Fruit fly (Drosophila melanogaster) whole organism, embryonic: ENCODE data around the gene CG43438.

Source experiments
- Aef1 ChIP-seq: fragments of 200-800 bp; sonication (Bioruptor generic); IDR thresholded peaks from 3 replicates; pipeline ENCODE4 v1.3.6; 2022; ENCODE audit warnings: missing biosample characterization, missing genetic modification characterization
- Atf-2 ChIP-seq: fragments of 200-800 bp; sonication (Bioruptor generic); optimal IDR thresholded peaks from 2 replicates; lab custom pipeline; 2016; ENCODE audit warnings: missing biosample characterization, missing genetic modification characterization
- Atf3 ChIP-seq: fragments of 200-800 bp; sonication (Bioruptor generic); optimal IDR thresholded peaks from 3 replicates; lab custom pipeline; 2016; ENCODE audit warnings: missing biosample characterization, missing genetic modification characterization
- Bteb2 ChIP-seq: fragments of 200-800 bp; sonication (Bioruptor generic); optimal IDR thresholded peaks from 2 replicates; lab custom pipeline; 2016; ENCODE audit warnings: missing biosample characterization, missing genetic modification characterization
- CG10147 ChIP-seq: fragments of 200-800 bp; sonication (Bioruptor generic); optimal IDR thresholded peaks from 2 replicates; lab custom pipeline; 2019; ENCODE audit warnings: missing biosample characterization, mild to moderate bottlenecking, missing genetic modification characterization, moderate library complexity
- CG12391 ChIP-seq: fragments of 200-800 bp; sonication (Bioruptor generic); optimal IDR thresholded peaks from 3 replicates; lab custom pipeline; 2018; ENCODE audit warnings: missing biosample characterization, mild to moderate bottlenecking, missing genetic modification characterization, moderate library complexity
- CG14667 ChIP-seq: fragments of 200-800 bp; sonication (Bioruptor generic); IDR thresholded peaks from 2 replicates; pipeline ENCODE4 v1.3.6; 2022; ENCODE audit warnings: missing biosample characterization, missing genetic modification characterization
- CG14710 ChIP-seq: fragments of 200-800 bp; sonication (Bioruptor generic); optimal IDR thresholded peaks from 3 replicates; lab custom pipeline; 2019; ENCODE audit warnings: missing biosample characterization, mild to moderate bottlenecking, missing genetic modification characterization, moderate library complexity
- CG16813 ChIP-seq: fragments of 200-800 bp; sonication (Bioruptor generic); IDR thresholded peaks from 3 replicates; pipeline ENCODE4 v1.3.6; 2022; ENCODE audit warnings: missing biosample characterization, missing genetic modification characterization; ENCODE audit not compliant: partially characterized antibody
- CG17802 ChIP-seq: fragments of 200-800 bp; sonication (Bioruptor generic); optimal IDR thresholded peaks from 2 replicates; lab custom pipeline; 2018; ENCODE audit warnings: missing biosample characterization, mild to moderate bottlenecking, missing genetic modification characterization, moderate library complexity
- CG1832 ChIP-seq: fragments of 200-800 bp; sonication (Bioruptor generic); optimal IDR thresholded peaks from 2 replicates; lab custom pipeline; 2017; ENCODE audit warnings: missing biosample characterization, mild to moderate bottlenecking, missing genetic modification characterization, inconsistent platforms
- CG2120 ChIP-seq: fragments of 200-800 bp; sonication (Bioruptor generic); optimal IDR thresholded peaks from 3 replicates; lab custom pipeline; 2016; ENCODE audit warnings: missing biosample characterization, missing genetic modification characterization
- CG2875 ChIP-seq: fragments of 200-800 bp; sonication (Bioruptor generic); optimal IDR thresholded peaks from 2 replicates; lab custom pipeline; 2017; ENCODE audit warnings: missing biosample characterization, mild to moderate bottlenecking, missing genetic modification characterization, missing genetic modification reagents
- CG31441 ChIP-seq: fragments of 200-800 bp; sonication (Bioruptor generic); IDR thresholded peaks from 2 replicates; pipeline ENCODE4 v1.3.6; 2022; ENCODE audit warnings: missing biosample characterization, missing genetic modification characterization
- CG3995 ChIP-seq: fragments of 200-800 bp; sonication (Bioruptor generic); optimal IDR thresholded peaks from 3 replicates; lab custom pipeline; 2016; ENCODE audit warnings: missing biosample characterization, missing genetic modification characterization
- CG6254 ChIP-seq: fragments of 200-800 bp; sonication (Bioruptor generic); optimal IDR thresholded peaks from 3 replicates; lab custom pipeline; 2017; ENCODE audit warnings: mild to moderate bottlenecking, missing biosample characterization, missing genetic modification reagents, missing genetic modification characterization
- CG6683 ChIP-seq: fragments of 200-800 bp; sonication (Bioruptor generic); optimal IDR thresholded peaks from 2 replicates; lab custom pipeline; 2017; ENCODE audit warnings: missing biosample characterization, mild to moderate bottlenecking, missing genetic modification characterization, missing genetic modification reagents
- CG9609 ChIP-seq: fragments of 200-800 bp; sonication (Bioruptor generic); optimal IDR thresholded peaks from 3 replicates; lab custom pipeline; 2016; ENCODE audit warnings: missing biosample characterization, missing genetic modification characterization
- Camta ChIP-seq: fragments of 200-800 bp; sonication (Bioruptor generic); optimal IDR thresholded peaks from 2 replicates; lab custom pipeline; 2016; ENCODE audit warnings: missing biosample characterization, missing genetic modification characterization
- Drgx ChIP-seq: fragments of 200-800 bp; sonication (Bioruptor generic); IDR thresholded peaks from 2 replicates; pipeline ENCODE4 v1.3.6; 2022; ENCODE audit warnings: missing biosample characterization, missing genetic modification characterization
- GATAe ChIP-seq: fragments of 200-800 bp; sonication (Bioruptor generic); conservative IDR thresholded peaks from 2 replicates; pipeline ENCODE4 v1.3.6; 2022; ENCODE audit warnings: missing biosample characterization, missing genetic modification characterization
- Gug ChIP-seq: fragments of 200-800 bp; sonication (Bioruptor generic); IDR thresholded peaks from 4 replicates; pipeline ENCODE4 v1.3.6; 2022; ENCODE audit warnings: missing biosample characterization, missing genetic modification characterization
- HLH4C ChIP-seq: fragments of 200-800 bp; sonication (Bioruptor generic); IDR thresholded peaks from 3 replicates; pipeline ENCODE4 v1.3.6; 2022; ENCODE audit warnings: missing biosample characterization, missing genetic modification characterization; ENCODE audit not compliant: partially characterized antibody
- Hr3 ChIP-seq: fragments of 200-800 bp; sonication (Bioruptor generic); optimal IDR thresholded peaks from 3 replicates; lab custom pipeline; 2016; ENCODE audit warnings: missing biosample characterization, missing genetic modification characterization
- Mrtf ChIP-seq: fragments of 200-800 bp; sonication (Bioruptor generic); IDR thresholded peaks from 3 replicates; pipeline ENCODE4 v1.3.6; 2022; ENCODE audit warnings: missing biosample characterization, missing genetic modification characterization
- Myb ChIP-seq: fragments of 200-800 bp; sonication (Bioruptor generic); optimal IDR thresholded peaks from 2 replicates; lab custom pipeline; 2016; ENCODE audit warnings: missing biosample characterization, missing genetic modification characterization
- Pdp1 ChIP-seq, 2 experiments: fragments of 200-800 bp; sonication (Bioruptor generic); optimal IDR thresholded peaks; 3 replicates each; lab custom pipeline; 2016; ENCODE audit warnings: missing biosample characterization in 2 of 2, missing genetic modification characterization in 2 of 2, mild to moderate bottlenecking in 1 of 2, moderate library complexity in 1 of 2
- Ravus ChIP-seq: fragments of 200-800 bp; sonication (Bioruptor generic); IDR thresholded peaks from 2 replicates; pipeline ENCODE4 v1.3.6; 2022; ENCODE audit warnings: missing biosample characterization, missing genetic modification characterization
- Rfx ChIP-seq: fragments of 200-800 bp; sonication (Bioruptor generic); IDR thresholded peaks from 2 replicates; pipeline ENCODE4 v1.3.6; 2022; ENCODE audit warnings: missing biosample characterization, missing genetic modification characterization
- Sin3A ChIP-seq: fragments of >200 bp; optimal IDR thresholded peaks from 2 replicates; lab custom pipeline; 2018
- Sox100B ChIP-seq: fragments of 200-800 bp; sonication (Bioruptor generic); optimal IDR thresholded peaks from 3 replicates; lab custom pipeline; 2018; ENCODE audit warnings: missing biosample characterization, mild to moderate bottlenecking, missing genetic modification characterization
- Sry-δ ChIP-seq: fragments of 200-800 bp; sonication (Bioruptor generic); optimal IDR thresholded peaks from 2 replicates; lab custom pipeline; 2016; ENCODE audit warnings: missing biosample characterization, missing genetic modification characterization
- Stat92E ChIP-seq, 3 experiments: fragments of >200 bp in 2 of 3; fragments of 200-800 bp in 1 of 3; sonication (Bioruptor generic) in 1 of 3; optimal IDR thresholded peaks; 2 replicates each; lab custom pipeline; 2017 to 2019; ENCODE audit warnings: missing biosample characterization in 3 of 3, missing genetic modification characterization in 3 of 3, mild to moderate bottlenecking in 1 of 3, moderate library complexity in 1 of 3
- Xbp1 ChIP-seq: fragments of 200-800 bp; sonication (Bioruptor generic); optimal IDR thresholded peaks from 3 replicates; lab custom pipeline; 2016; ENCODE audit warnings: missing biosample characterization, mild to moderate bottlenecking, missing genetic modification characterization
- abd-A ChIP-seq: fragments of 200-800 bp; sonication (Bioruptor generic); optimal IDR thresholded peaks from 3 replicates; lab custom pipeline; 2019; ENCODE audit warnings: missing biosample characterization, mild to moderate bottlenecking, missing genetic modification characterization, moderate library complexity
- al ChIP-seq: fragments of 200-800 bp; sonication (Bioruptor generic); IDR thresholded peaks from 2 replicates; pipeline ENCODE4 v1.3.6; 2022; ENCODE audit warnings: missing biosample characterization, missing genetic modification characterization
- bowl ChIP-seq: fragments of 200-800 bp; sonication (Bioruptor generic); IDR thresholded peaks from 2 replicates; pipeline ENCODE4 v1.3.6; 2022; ENCODE audit warnings: missing biosample characterization, missing genetic modification characterization
- chinmo ChIP-seq: fragments of 200-800 bp; sonication (Bioruptor generic); IDR thresholded peaks from 4 replicates; pipeline ENCODE4 v1.3.6; 2022; ENCODE audit warnings: missing biosample characterization, missing genetic modification characterization; ENCODE audit not compliant: partially characterized antibody
- dmrt99B ChIP-seq: fragments of 200-800 bp; sonication (Bioruptor generic); optimal IDR thresholded peaks from 2 replicates; lab custom pipeline; 2018; ENCODE audit warnings: missing biosample characterization, mild to moderate bottlenecking, missing genetic modification characterization, moderate library complexity
- ems ChIP-seq: fragments of 200-800 bp; sonication (Bioruptor generic); optimal IDR thresholded peaks from 3 replicates; lab custom pipeline; 2016; ENCODE audit warnings: missing biosample characterization, missing genetic modification characterization
- en ChIP-seq: fragments of 200-800 bp; sonication (Bioruptor generic); optimal IDR thresholded peaks from 2 replicates; lab custom pipeline; 2016; ENCODE audit warnings: missing biosample characterization, missing genetic modification characterization
- gce ChIP-seq: fragments of 200-800 bp; sonication (Bioruptor generic); IDR thresholded peaks from 3 replicates; pipeline ENCODE4 v1.3.6; 2022; ENCODE audit warnings: missing biosample characterization, missing genetic modification characterization
- gfzf ChIP-seq: fragments of 200-800 bp; sonication (Bioruptor generic); optimal IDR thresholded peaks from 2 replicates; lab custom pipeline; 2016; ENCODE audit warnings: missing biosample characterization, mild to moderate bottlenecking, missing genetic modification characterization, moderate library complexity
- luna ChIP-seq: fragments of 200-800 bp; sonication (Bioruptor generic); optimal IDR thresholded peaks from 2 replicates; lab custom pipeline; 2016; ENCODE audit warnings: missing biosample characterization, missing genetic modification characterization
- maf-S ChIP-seq: fragments of 200-800 bp; sonication (Bioruptor generic); optimal IDR thresholded peaks from 2 replicates; lab custom pipeline; 2016; ENCODE audit warnings: missing biosample characterization, missing genetic modification characterization
- otp ChIP-seq: fragments of 200-800 bp; sonication (Bioruptor generic); IDR thresholded peaks from 3 replicates; pipeline ENCODE4, ENCODE4 v1.3.6; 2022; ENCODE audit warnings: missing biosample characterization, missing genetic modification characterization
- p53 ChIP-seq: fragments of 200-800 bp; sonication (Bioruptor generic); optimal IDR thresholded peaks from 2 replicates; lab custom pipeline; 2016; ENCODE audit warnings: missing biosample characterization, missing genetic modification characterization
- pros ChIP-seq: fragments of 200-800 bp; sonication (Bioruptor generic); optimal IDR thresholded peaks from 3 replicates; lab custom pipeline; 2019; ENCODE audit warnings: missing biosample characterization, mild to moderate bottlenecking, missing genetic modification characterization, moderate library complexity
- salm ChIP-seq: fragments of 200-800 bp; sonication (Bioruptor generic); optimal IDR thresholded peaks from 2 replicates; lab custom pipeline; 2018; ENCODE audit warnings: missing biosample characterization, mild to moderate bottlenecking, missing genetic modification characterization
- sens ChIP-seq: fragments of 200-800 bp; sonication (Bioruptor generic); peaks from one replicate; lab custom pipeline; 2016; ENCODE audit warnings: missing biosample characterization, missing genetic modification characterization
- trem ChIP-seq: fragments of 200-800 bp; optimal IDR thresholded peaks from 3 replicates; lab custom pipeline; 2019; ENCODE audit warnings: missing biosample characterization, mild to moderate bottlenecking, missing genetic modification characterization, moderate library complexity

Gene CG43438

dm6 chr2L:11498839-11499238 is 37.1 kb upstream of the CG43438 start, which contains the start of gene Cog8 (continued):
- TF ChIP-seq CG6683 (GFP tag; lab: Kevin White, UChicago) (no peak), CG14667 (GFP tag; lab: Robert Waterston, UW) (0 out of 2 replicates have a peak, but pooled peaks have one; percentile 10), Sry-δ (GFP tag; lab: Kevin White, UChicago) (peak; percentile 24), CG14710 (peak; percentile 69), Drgx (GFP tag; lab: Robert Waterston, UW) (no peak), CG16813 (GFP tag; lab: Robert Waterston, UW) (0 out of 3 replicates have a peak, but pooled peaks have one; percentile 30), Xbp1 (GFP tag; lab: Kevin White, UChicago) (peak; percentile 73), p53 (peak; percentile 23), CG2120 (peak; percentile 77), Hr3 (GFP tag; lab: Kevin White, UChicago) (peak; percentile 49), Ravus (no peak), CG1832 (no peak), Myb (peak; percentile 99), dmrt99B (tag; lab: Kevin White, UChicago) (no peak), Atf-2 (GFP tag; lab: Kevin White, UChicago) (peak; percentile 14), otp (GFP tag; lab: Robert Waterston, UW) (no peak), salm (tag; lab: Kevin White, UChicago) (no peak), bowl (GFP tag; lab: Robert Waterston, UW) (no peak), Pdp1 (GFP tag; optimal IDR thresholded peaks at IDR 0.05; lab: Kevin White, UChicago) (peak in 1 of 2 experiments; percentile 42), ems (peak; percentile 32), Sox100B (GFP tag; lab: Kevin White, UChicago) (no peak), al (GFP tag; lab: Robert Waterston, UW) (peak; percentile 28; the same call in 1 of the 2 replicates), HLH4C (no peak), en (no peak), Bteb2 (GFP tag; lab: Kevin White, UChicago) (peak; percentile 6), CG6254 (GFP tag; lab: Kevin White, UChicago) (no peak), CG12391 (peak; percentile 60), Atf3 (peak; percentile 0), CG2875 (GFP tag; lab: Kevin White, UChicago) (no peak), CG10147 (GFP tag; lab: Kevin White, UChicago) (no peak), GATAe (GFP tag; lab: Robert Waterston, UW) (no peak), maf-S (peak; percentile 52), pros (GFP tag; lab: Kevin White, UChicago) (no peak), sens (peak; percentile 23), Camta (peak; percentile 51), CG3995 (GFP tag; lab: Kevin White, UChicago) (peak; percentile 87), gce (GFP tag; lab: Robert Waterston, UW) (no peak), chinmo (GFP tag; lab: Robert Waterston, UW) (no peak), CG31441 (0 out of 2 replicates have a peak, but pooled peaks have one; percentile 26), gfzf (GFP tag; lab: Kevin White, UChicago) (peak; percentile 2), Gug (GFP tag; lab: Robert Waterston, UW) (peak; percentile 21; the same call in 1 of the 4 replicates), Sin3A (lab: Kevin White, UChicago) (peak; percentile 52), Mrtf (GFP tag; lab: Robert Waterston, UW) (no peak), Rfx (peak; percentile 24; the same call in 1 of the 2 replicates), CG9609 (GFP tag; lab: Kevin White, UChicago) (peak; percentile 73), abd-A (no peak), trem (tag; lab: Kevin White, UChicago) (peak; percentile 69), Aef1 (GFP tag; lab: Robert Waterston, UW) (peak; percentile 43), luna (peak; percentile 19), Stat92E (GFP tag; optimal IDR thresholded peaks at IDR 0.05; lab: Kevin White, UChicago) (no peak), CG17802 (tag; lab: Kevin White, UChicago) (peak; percentile 9)
